Fruit fly (Drosophila melanogaster) whole organism, embryonic: ENCODE results near the gene CG5382.

Experiments
- Bgb ChIP-seq: fragments of 200-800 bp; sonication (Bioruptor generic); IDR thresholded peaks from 2 replicates; pipeline ENCODE4 v1.3.6; 2022; ENCODE audit warnings: missing biosample characterization, missing genetic modification characterization; ENCODE audit not compliant: partially characterized antibody
- Blimp-1 ChIP-seq: fragments of 200-800 bp; sonication (Bioruptor generic); optimal IDR thresholded peaks from 3 replicates; lab custom pipeline; 2018; ENCODE audit warnings: missing biosample characterization, missing genetic modification characterization, mild to moderate bottlenecking, moderate library complexity, missing genetic modification reagents
- CG11093 ChIP-seq: fragments of 200-800 bp; sonication (Bioruptor generic); IDR thresholded peaks from 3 replicates; pipeline ENCODE4 v1.3.6; 2022; ENCODE audit warnings: missing biosample characterization, missing genetic modification characterization
- CG11398 ChIP-seq: fragments of 200-800 bp; sonication (Bioruptor generic); optimal IDR thresholded peaks from 2 replicates; lab custom pipeline; 2016; ENCODE audit warnings: missing biosample characterization, missing genetic modification characterization
- CG12071 ChIP-seq: fragments of 200-800 bp; sonication (Bioruptor generic); optimal IDR thresholded peaks from 3 replicates; lab custom pipeline; 2018; ENCODE audit warnings: missing biosample characterization, mild to moderate bottlenecking, missing genetic modification characterization
- CG13287 ChIP-seq: fragments of 200-800 bp; sonication (Bioruptor generic); IDR thresholded peaks from 2 replicates; pipeline ENCODE4 v1.3.6; 2022; ENCODE audit warnings: missing biosample characterization, missing genetic modification characterization; ENCODE audit not compliant: partially characterized antibody
- CG13424 ChIP-seq: fragments of 200-800 bp; sonication (Bioruptor generic); optimal IDR thresholded peaks from 2 replicates; lab custom pipeline; 2019; ENCODE audit warnings: missing biosample characterization, mild to moderate bottlenecking, missing genetic modification characterization, moderate library complexity
- CG14050 ChIP-seq: fragments of 200-800 bp; sonication (Bioruptor generic); IDR thresholded peaks from 3 replicates; pipeline ENCODE4 v1.3.6; 2022; ENCODE audit warnings: missing biosample characterization, missing genetic modification characterization
- CG14667 ChIP-seq: fragments of 200-800 bp; sonication (Bioruptor generic); IDR thresholded peaks from 2 replicates; pipeline ENCODE4 v1.3.6; 2022; ENCODE audit warnings: missing biosample characterization, missing genetic modification characterization
- CG14965 ChIP-seq: fragments of 200-800 bp; sonication (Bioruptor generic); optimal IDR thresholded peaks from 2 replicates; lab custom pipeline; 2016; ENCODE audit warnings: missing biosample characterization, missing genetic modification characterization, borderline replicate concordance
- CG1602 ChIP-seq: fragments of 200-800 bp; sonication (Bioruptor generic); optimal IDR thresholded peaks from 3 replicates; lab custom pipeline; 2016; ENCODE audit warnings: missing biosample characterization, missing genetic modification characterization
- CG1647 ChIP-seq: fragments of 200-800 bp; sonication (Bioruptor generic); optimal IDR thresholded peaks from 3 replicates; lab custom pipeline; 2016; ENCODE audit warnings: missing biosample characterization, missing genetic modification characterization
- CG16815 ChIP-seq: fragments of 200-800 bp; sonication (Bioruptor generic); optimal IDR thresholded peaks from 3 replicates; lab custom pipeline; 2017; ENCODE audit warnings: missing biosample characterization, mild to moderate bottlenecking, missing genetic modification characterization
- CG18262 ChIP-seq: fragments of 200-800 bp; optimal IDR thresholded peaks from 3 replicates; lab custom pipeline; 2019; ENCODE audit warnings: missing biosample characterization, mild to moderate bottlenecking, missing genetic modification characterization, moderate library complexity
- CG18764 ChIP-seq: fragments of 200-800 bp; sonication (Bioruptor generic); optimal IDR thresholded peaks from 3 replicates; lab custom pipeline; 2016; ENCODE audit warnings: missing biosample characterization, missing genetic modification characterization
- CG2202 ChIP-seq: fragments of 200-800 bp; sonication (Bioruptor generic); optimal IDR thresholded peaks from 2 replicates; lab custom pipeline; 2018; ENCODE audit warnings: missing biosample characterization, mild to moderate bottlenecking, missing genetic modification characterization
- CG30431 ChIP-seq: fragments of 200-800 bp; sonication (Bioruptor generic); optimal IDR thresholded peaks from 2 replicates; lab custom pipeline; 2017; ENCODE audit warnings: missing biosample characterization, missing genetic modification characterization
- CG34224 ChIP-seq: fragments of 200-800 bp; sonication (Bioruptor generic); IDR thresholded peaks from 3 replicates; pipeline ENCODE4 v1.3.6; 2022; ENCODE audit warnings: missing biosample characterization, missing genetic modification characterization; ENCODE audit not compliant: partially characterized antibody
- CG6791 ChIP-seq: fragments of 200-800 bp; sonication (Bioruptor generic); IDR thresholded peaks from 3 replicates; pipeline ENCODE4 v1.3.6; 2022; ENCODE audit warnings: missing biosample characterization, missing genetic modification characterization; ENCODE audit not compliant: partially characterized antibody
- CG8944 ChIP-seq: fragments of 200-800 bp; sonication (Bioruptor generic); optimal IDR thresholded peaks from 3 replicates; lab custom pipeline; 2016; ENCODE audit warnings: missing biosample characterization, missing genetic modification characterization
- CG9215 ChIP-seq: fragments of 200-800 bp; sonication (Bioruptor generic); IDR thresholded peaks from 2 replicates; pipeline ENCODE4 v1.3.6; 2022; ENCODE audit warnings: missing biosample characterization, missing genetic modification characterization
- CG9876 ChIP-seq: fragments of 200-800 bp; sonication (Bioruptor generic); optimal IDR thresholded peaks from 2 replicates; lab custom pipeline; 2016; ENCODE audit warnings: missing biosample characterization, missing genetic modification characterization
- Doc3 ChIP-seq: fragments of 200-800 bp; sonication (Bioruptor generic); IDR thresholded peaks from 3 replicates; pipeline ENCODE4 v1.3.6; 2022; ENCODE audit warnings: missing biosample characterization, missing genetic modification characterization; ENCODE audit not compliant: partially characterized antibody
- Elba2 ChIP-seq: fragments of 200-800 bp; sonication (Bioruptor generic); optimal IDR thresholded peaks from 3 replicates; lab custom pipeline; 2016; ENCODE audit warnings: missing biosample characterization, missing genetic modification characterization
- Gsc ChIP-seq: fragments of 200-800 bp; sonication (Bioruptor generic); IDR thresholded peaks from 2 replicates; pipeline ENCODE4 v1.3.6; 2022; ENCODE audit warnings: missing biosample characterization, missing genetic modification characterization
- Hmr ChIP-seq: fragments of 200-800 bp; sonication (Bioruptor generic); optimal IDR thresholded peaks from 3 replicates; lab custom pipeline; 2017; ENCODE audit warnings: mild to moderate bottlenecking, missing biosample characterization, missing genetic modification reagents, missing genetic modification characterization
- Lpt ChIP-seq: fragments of >200 bp; optimal IDR thresholded peaks from 2 replicates; lab custom pipeline; 2018; ENCODE audit warnings: missing biosample characterization, missing genetic modification characterization
- MTF-1 ChIP-seq: fragments of 200-800 bp; sonication (Bioruptor generic); optimal IDR thresholded peaks from 2 replicates; lab custom pipeline; 2018; ENCODE audit warnings: missing biosample characterization, mild to moderate bottlenecking, missing genetic modification characterization, borderline replicate concordance
- Xbp1 ChIP-seq: fragments of 200-800 bp; sonication (Bioruptor generic); optimal IDR thresholded peaks from 3 replicates; lab custom pipeline; 2016; ENCODE audit warnings: missing biosample characterization, mild to moderate bottlenecking, missing genetic modification characterization
- btn ChIP-seq: fragments of 200-800 bp; sonication (Bioruptor generic); optimal IDR thresholded peaks from 2 replicates; lab custom pipeline; 2016; ENCODE audit warnings: missing biosample characterization, missing genetic modification characterization
- cg ChIP-seq: fragments of 200-800 bp; sonication (Bioruptor generic); optimal IDR thresholded peaks from 3 replicates; lab custom pipeline; 2019; ENCODE audit warnings: missing biosample characterization, mild to moderate bottlenecking, missing genetic modification characterization, moderate library complexity
- chif ChIP-seq, 2 experiments: fragments of 200-800 bp; sonication (Bioruptor generic); optimal IDR thresholded peaks; 3 replicates each; lab custom pipeline; 2016; ENCODE audit warnings: missing biosample characterization in 2 of 2, missing genetic modification characterization in 2 of 2
- da ChIP-seq: fragments of 200-800 bp; sonication (Bioruptor generic); optimal IDR thresholded peaks from 2 replicates; lab custom pipeline; 2016; ENCODE audit warnings: missing biosample characterization, missing genetic modification characterization
- danr ChIP-seq: fragments of 200-800 bp; sonication (Bioruptor generic); IDR thresholded peaks from 2 replicates; pipeline ENCODE4 v1.3.6; 2022; ENCODE audit warnings: missing biosample characterization, missing genetic modification characterization
- dysf ChIP-seq: fragments of 200-800 bp; sonication (Bioruptor generic); IDR thresholded peaks from 3 replicates; pipeline ENCODE4 v1.3.6; 2022; ENCODE audit warnings: missing biosample characterization, missing genetic modification characterization
- emc ChIP-seq: fragments of 200-800 bp; sonication (Bioruptor generic); optimal IDR thresholded peaks from 2 replicates; lab custom pipeline; 2016; ENCODE audit warnings: missing biosample characterization, missing genetic modification characterization
- exex ChIP-seq: fragments of 200-800 bp; sonication (Bioruptor generic); optimal IDR thresholded peaks from 4 replicates; lab custom pipeline; 2018; ENCODE audit warnings: missing biosample characterization, mild to moderate bottlenecking, missing genetic modification characterization, moderate library complexity
- fd64A ChIP-seq: fragments of 200-800 bp; sonication (Bioruptor generic); optimal IDR thresholded peaks from 3 replicates; lab custom pipeline; 2018; ENCODE audit warnings: missing biosample characterization, mild to moderate bottlenecking, missing genetic modification characterization
- ftz-f1 ChIP-seq: fragments of 200-800 bp; sonication (Bioruptor generic); optimal IDR thresholded peaks from 2 replicates; lab custom pipeline; 2016; ENCODE audit warnings: missing biosample characterization, missing genetic modification characterization
- gt ChIP-seq: fragments of 200-800 bp; sonication (Bioruptor generic); IDR thresholded peaks from 2 replicates; pipeline ENCODE4 v1.3.6; 2022; ENCODE audit warnings: missing biosample characterization, missing genetic modification characterization
- maf-S ChIP-seq: fragments of 200-800 bp; sonication (Bioruptor generic); optimal IDR thresholded peaks from 2 replicates; lab custom pipeline; 2016; ENCODE audit warnings: missing biosample characterization, missing genetic modification characterization
- pho ChIP-seq: fragments of 200-800 bp; sonication (Bioruptor generic); optimal IDR thresholded peaks from 2 replicates; lab custom pipeline; 2016; ENCODE audit warnings: missing biosample characterization, missing genetic modification characterization
- pzg ChIP-seq: fragments of 200-800 bp; sonication (Bioruptor generic); optimal IDR thresholded peaks from 3 replicates; lab custom pipeline; 2018; ENCODE audit warnings: missing biosample characterization, mild to moderate bottlenecking, missing genetic modification characterization, moderate library complexity
- schlank ChIP-seq: fragments of 200-800 bp; sonication (Bioruptor generic); optimal IDR thresholded peaks from 2 replicates; lab custom pipeline; 2018; ENCODE audit warnings: missing biosample characterization, mild to moderate bottlenecking, missing genetic modification characterization
- scrt ChIP-seq: fragments of 200-800 bp; sonication (Bioruptor generic); optimal IDR thresholded peaks from 2 replicates; lab custom pipeline; 2018; ENCODE audit warnings: missing biosample characterization, mild to moderate bottlenecking, missing genetic modification characterization, moderate library complexity
- sna ChIP-seq: fragments of 200-800 bp; sonication (Bioruptor generic); IDR thresholded peaks from 2 replicates; pipeline ENCODE4 v1.3.6; 2022; ENCODE audit warnings: missing biosample characterization, missing genetic modification characterization; ENCODE audit not compliant: partially characterized antibody
- unpg ChIP-seq: fragments of 200-800 bp; sonication (Bioruptor generic); optimal IDR thresholded peaks from 3 replicates; lab custom pipeline; 2018; ENCODE audit warnings: missing biosample characterization, mild to moderate bottlenecking, missing genetic modification characterization, moderate library complexity
- wdn ChIP-seq: fragments of 200-800 bp; sonication (Bioruptor generic); IDR thresholded peaks from 2 replicates; pipeline ENCODE4 v1.3.6; 2022; ENCODE audit warnings: missing biosample characterization, missing genetic modification characterization
- zen ChIP-seq: fragments of 200-800 bp; sonication (Bioruptor generic); optimal IDR thresholded peaks from 3 replicates; lab custom pipeline; 2018; ENCODE audit warnings: missing biosample characterization, mild to moderate bottlenecking, missing genetic modification characterization, moderate library complexity
- zfh1 ChIP-seq: fragments of 200-800 bp; sonication (Bioruptor generic); IDR thresholded peaks from 3 replicates; pipeline ENCODE4 v1.3.6; 2022; ENCODE audit warnings: missing biosample characterization, missing genetic modification characterization

The CG5382 gene

DNA sequence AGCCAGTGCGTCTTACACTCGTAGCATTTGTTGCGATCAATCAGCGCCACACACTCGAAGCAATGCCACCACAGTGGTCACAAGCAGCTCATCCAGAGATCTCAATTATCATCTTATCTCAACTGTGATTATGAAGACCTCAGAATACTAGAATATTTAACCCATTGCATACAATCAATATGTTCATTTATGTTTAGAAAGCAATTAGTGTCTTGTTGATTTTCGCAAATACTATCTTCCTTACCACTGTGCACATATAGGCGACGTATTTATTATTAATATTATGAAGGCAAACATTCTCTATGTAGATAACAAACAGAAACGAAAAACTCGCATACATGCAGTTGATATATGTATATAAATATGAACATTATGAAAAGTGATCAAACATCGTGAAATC lies 7.0 kb downstream of the CG5382 start (continued):
- TF ChIP-seq CG6791 (GFP tag; lab: Robert Waterston, UW) (no peak), sna (GFP tag; lab: Robert Waterston, UW) (no peak), CG9876 (GFP tag; lab: Kevin White, UChicago) (peak; percentile 6), MTF-1 (GFP tag; lab: Kevin White, UChicago) (peak; percentile 44), cg (GFP tag; lab: Kevin White, UChicago) (no peak), Bgb (GFP tag; lab: Robert Waterston, UW) (no peak), zen (tag; lab: Kevin White, UChicago) (peak; percentile 72), CG12071 (GFP tag; lab: Kevin White, UChicago) (peak; percentile 57), CG11093 (GFP tag; lab: Robert Waterston, UW) (peak; percentile 54; the same call in 2 of the 3 replicates), CG34224 (GFP tag; lab: Robert Waterston, UW) (no peak), CG18262 (peak; percentile 78), schlank (tag; lab: Kevin White, UChicago) (no peak), CG18764 (peak; percentile 84), CG16815 (GFP tag; lab: Kevin White, UChicago) (peak; percentile 38), CG13424 (tag; lab: Kevin White, UChicago) (peak; percentile 72), CG11398 (peak; percentile 37), exex (tag; lab: Kevin White, UChicago) (peak; percentile 41), danr (GFP tag; lab: Robert Waterston, UW) (peak; percentile 58), Doc3 (GFP tag; lab: Robert Waterston, UW) (no peak), pzg (GFP tag; lab: Kevin White, UChicago) (no peak), da (GFP tag; lab: Kevin White, UChicago) (no peak), Xbp1 (GFP tag; lab: Kevin White, UChicago) (peak; percentile 61), CG1647 (peak; percentile 20), CG9215 (GFP tag; lab: Robert Waterston, UW) (no peak), CG14050 (GFP tag; lab: Robert Waterston, UW) (peak; percentile 52; the same call in 1 of the 3 replicates), Hmr (GFP tag; lab: Kevin White, UChicago) (peak; percentile 32), CG13287 (GFP tag; lab: Robert Waterston, UW) (no peak), maf-S (GFP tag; lab: Kevin White, UChicago) (peak; percentile 12), CG8944 (GFP tag; lab: Kevin White, UChicago) (peak; percentile 53), zfh1 (GFP tag; lab: Robert Waterston, UW) (peak; percentile 80), pho (no peak), CG30431 (GFP tag; lab: Kevin White, UChicago) (peak; percentile 37), chif (GFP tag; optimal IDR thresholded peaks at IDR 0.05; lab: Kevin White, UChicago) (peak; percentile 52 to 60), fd64A (GFP tag; lab: Kevin White, UChicago) (peak; percentile 86), dysf (GFP tag; lab: Robert Waterston, UW) (peak; percentile 82), gt (GFP tag; lab: Robert Waterston, UW) (no peak), CG14965 (peak; percentile 29), Elba2 (GFP tag; lab: Kevin White, UChicago) (no peak), unpg (GFP tag; lab: Kevin White, UChicago) (peak; percentile 69), btn (GFP tag; lab: Kevin White, UChicago) (peak; percentile 4), emc (GFP tag; lab: Kevin White, UChicago) (no peak), scrt (GFP tag; lab: Kevin White, UChicago) (peak; percentile 6), CG2202 (tag; lab: Kevin White, UChicago) (peak; percentile 82), Lpt (no peak), CG14667 (GFP tag; lab: Robert Waterston, UW) (peak; percentile 57), Blimp-1 (GFP tag; lab: Kevin White, UChicago) (peak; percentile 88), wdn (0 out of 2 replicates have a peak, but pooled peaks have one; percentile 11), Gsc (GFP tag; lab: Robert Waterston, UW) (no peak), ftz-f1 (GFP tag; lab: Kevin White, UChicago) (no peak), CG1602 (GFP tag; lab: Kevin White, UChicago) (peak; percentile 74)
